Fruit fly (Drosophila melanogaster): ENCODE results near the gene SH3PX1.

DNA sequence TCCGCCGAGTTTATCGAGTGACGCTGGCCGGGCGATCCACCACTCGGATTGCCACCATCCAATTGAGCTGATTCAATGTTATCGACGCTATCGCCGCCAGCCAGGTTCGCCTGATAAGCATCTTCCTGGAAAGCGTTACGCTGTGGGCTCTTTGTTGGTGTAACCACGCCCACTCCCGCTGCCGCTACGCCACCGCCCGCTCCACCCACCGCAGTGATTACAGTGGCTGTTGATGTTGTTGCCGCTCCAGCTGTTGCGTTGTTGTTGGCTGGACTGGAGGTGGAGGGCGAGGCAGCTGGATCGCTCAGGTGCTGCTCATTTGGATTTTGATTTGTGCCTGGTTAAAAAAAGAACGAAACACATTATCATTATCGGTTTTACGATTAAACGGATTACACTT lies 42.3 kb downstream of the SH3PX1 start:
- TF ChIP-seq CG8478 (optimal IDR thresholded peaks at IDR 0.05) (no peak), CTCF (optimal IDR thresholded peaks at IDR 0.05) (no peak)

All from S2 (cell line).